Worm (Caenorhabditis elegans) whole organism, mixed stage, embryonic: ENCODE measurements around the gene T24C12.1.

ENCODE experiments used
- M03D4.4 ChIP-seq: sonication (generic microtip); optimal IDR thresholded peaks from 2 replicates; lab custom pipeline; 2017; ENCODE audit warnings: mild to moderate bottlenecking, missing genetic modification characterization, missing compliant biosample characterization
- elt-3 ChIP-seq: fragments of 150-350 bp; optimal IDR thresholded peaks from 2 replicates; lab custom pipeline; 2014; ENCODE audit warnings: missing biosample characterization, missing genetic modification characterization
- hlh-1 ChIP-seq: fragments of 150-350 bp; optimal IDR thresholded peaks from 2 replicates; lab custom pipeline; 2014; ENCODE audit warnings: missing biosample characterization, missing genetic modification reagents, missing genetic modification characterization
- lsy-2 ChIP-seq: fragments of 150-350 bp; optimal IDR thresholded peaks from 2 replicates; lab custom pipeline; 2014; ENCODE audit warnings: missing biosample characterization, missing genetic modification characterization
- nhr-76 ChIP-seq: sonication (generic microtip); optimal IDR thresholded peaks from 2 replicates; lab custom pipeline; 2017; ENCODE audit warnings: missing biosample characterization, missing genetic modification characterization
- pha-4 ChIP-seq: fragments of 150-350 bp; optimal IDR thresholded peaks from 2 replicates; lab custom pipeline; 2018; ENCODE audit warnings: missing biosample characterization, missing genetic modification reagents, missing genetic modification characterization
- zip-8 ChIP-seq: fragments of 150-350 bp; optimal IDR thresholded peaks from 2 replicates; lab custom pipeline; 2014; ENCODE audit warnings: missing biosample characterization, missing genetic modification characterization
- ztf-11 ChIP-seq: fragments of 150-350 bp; optimal IDR thresholded peaks from 2 replicates; lab custom pipeline; 2014; ENCODE audit warnings: missing biosample characterization, missing genetic modification characterization

- TF ChIP-seq nhr-76 (tag; lab: Kevin White, UChicago) (no peak), pha-4 (no peak), hlh-1 (tag; lab: Kevin White, UChicago) (no peak), zip-8 (no peak), elt-3 (no peak), M03D4.4 (tag; lab: Kevin White, UChicago) (no peak), ztf-11 (no peak), lsy-2 (tag; lab: Kevin White, UChicago) (no peak)
Observed at ce11 chrX:2246908-2247307, 47.7 kb downstream of the T24C12.1 start, which contains the start of gene AH9.1.
